Fruit fly (Drosophila melanogaster) whole organism, embryonic: ENCODE data around the gene gukh.
A peak's percentile ranks its signal among the peaks of the same experiment; 100 is the strongest.

Source experiments
- Asciz ChIP-seq: fragments of 200-800 bp; sonication (Bioruptor generic); optimal IDR thresholded peaks from 2 replicates; lab custom pipeline; 2017; ENCODE audit warnings: missing biosample characterization, mild to moderate bottlenecking, missing genetic modification characterization, missing genetic modification reagents
- B-H2 ChIP-seq: fragments of 200-800 bp; sonication (Bioruptor generic); optimal IDR thresholded peaks from 2 replicates; lab custom pipeline; 2018; ENCODE audit warnings: missing biosample characterization, mild to moderate bottlenecking, missing genetic modification characterization
- Blimp-1 ChIP-seq: fragments of 200-800 bp; sonication (Bioruptor generic); optimal IDR thresholded peaks from 3 replicates; lab custom pipeline; 2018; ENCODE audit warnings: missing biosample characterization, missing genetic modification characterization, mild to moderate bottlenecking, moderate library complexity, missing genetic modification reagents
- CG10267 ChIP-seq: fragments of 200-800 bp; sonication (Bioruptor generic); optimal IDR thresholded peaks from 2 replicates; lab custom pipeline; 2018; ENCODE audit warnings: missing biosample characterization, mild to moderate bottlenecking, missing genetic modification characterization, moderate library complexity
- CG12104 ChIP-seq: fragments of 200-800 bp; sonication (Bioruptor generic); optimal IDR thresholded peaks from 3 replicates; lab custom pipeline; 2016; ENCODE audit warnings: missing biosample characterization, missing genetic modification characterization
- CG12659 ChIP-seq: fragments of 200-800 bp; sonication (Bioruptor generic); optimal IDR thresholded peaks from 3 replicates; lab custom pipeline; 2017; ENCODE audit warnings: mild to moderate bottlenecking, missing biosample characterization, missing genetic modification reagents, missing genetic modification characterization
- CG12769 ChIP-seq: fragments of 200-800 bp; sonication (Bioruptor generic); optimal IDR thresholded peaks from 2 replicates; lab custom pipeline; 2019; ENCODE audit warnings: missing biosample characterization, mild to moderate bottlenecking, missing genetic modification characterization, moderate library complexity
- CG14710 ChIP-seq: fragments of 200-800 bp; sonication (Bioruptor generic); optimal IDR thresholded peaks from 3 replicates; lab custom pipeline; 2019; ENCODE audit warnings: missing biosample characterization, mild to moderate bottlenecking, missing genetic modification characterization, moderate library complexity
- CG15601 ChIP-seq: fragments of 200-800 bp; sonication (Bioruptor generic); optimal IDR thresholded peaks from 3 replicates; lab custom pipeline; 2019; ENCODE audit warnings: missing biosample characterization, mild to moderate bottlenecking, missing genetic modification characterization, moderate library complexity
- CG2712 ChIP-seq: fragments of 200-800 bp; optimal IDR thresholded peaks from 3 replicates; lab custom pipeline; 2019; ENCODE audit warnings: missing biosample characterization, mild to moderate bottlenecking, missing genetic modification characterization, moderate library complexity
- CG3163 ChIP-seq: fragments of 200-800 bp; sonication (Bioruptor generic); optimal IDR thresholded peaks from 3 replicates; lab custom pipeline; 2016; ENCODE audit warnings: missing biosample characterization, missing genetic modification characterization
- CG43689 ChIP-seq: fragments of 200-800 bp; sonication (Bioruptor generic); IDR thresholded peaks from 2 replicates; pipeline ENCODE4 v1.3.6; 2022; ENCODE audit warnings: missing biosample characterization, missing genetic modification characterization
- CG4707 ChIP-seq: fragments of 200-800 bp; sonication (Bioruptor generic); optimal IDR thresholded peaks from 2 replicates; lab custom pipeline; 2018; ENCODE audit warnings: missing biosample characterization, mild to moderate bottlenecking, missing genetic modification characterization, moderate library complexity
- CG7745 ChIP-seq: fragments of 200-800 bp; sonication (Bioruptor generic); optimal IDR thresholded peaks from 2 replicates; lab custom pipeline; 2018; ENCODE audit warnings: missing biosample characterization, mild to moderate bottlenecking, missing genetic modification characterization, moderate library complexity
- CG7839 ChIP-seq: fragments of 200-800 bp; sonication (Bioruptor generic); optimal IDR thresholded peaks from 3 replicates; lab custom pipeline; 2018; ENCODE audit warnings: missing biosample characterization, mild to moderate bottlenecking, missing genetic modification characterization, moderate library complexity
- CG9609 ChIP-seq: fragments of 200-800 bp; sonication (Bioruptor generic); optimal IDR thresholded peaks from 3 replicates; lab custom pipeline; 2016; ENCODE audit warnings: missing biosample characterization, missing genetic modification characterization
- CoRest ChIP-seq: fragments of 200-800 bp; sonication (Bioruptor generic); optimal IDR thresholded peaks from 3 replicates; lab custom pipeline; 2018; ENCODE audit warnings: missing biosample characterization, mild to moderate bottlenecking, missing genetic modification characterization, moderate library complexity
- Deaf1 ChIP-seq: fragments of 200-800 bp; optimal IDR thresholded peaks from 3 replicates; lab custom pipeline; 2019; ENCODE audit warnings: missing biosample characterization, mild to moderate bottlenecking, missing genetic modification characterization, moderate library complexity
- Doc3 ChIP-seq: fragments of 200-800 bp; sonication (Bioruptor generic); IDR thresholded peaks from 3 replicates; pipeline ENCODE4 v1.3.6; 2022; ENCODE audit warnings: missing biosample characterization, missing genetic modification characterization; ENCODE audit not compliant: partially characterized antibody
- Elba2 ChIP-seq: fragments of 200-800 bp; sonication (Bioruptor generic); optimal IDR thresholded peaks from 3 replicates; lab custom pipeline; 2016; ENCODE audit warnings: missing biosample characterization, missing genetic modification characterization
- Gug ChIP-seq: fragments of 200-800 bp; sonication (Bioruptor generic); IDR thresholded peaks from 4 replicates; pipeline ENCODE4 v1.3.6; 2022; ENCODE audit warnings: missing biosample characterization, missing genetic modification characterization
- HLHmδ ChIP-seq: fragments of 200-800 bp; sonication (Bioruptor generic); optimal IDR thresholded peaks from 2 replicates; lab custom pipeline; 2018; ENCODE audit warnings: missing biosample characterization, mild to moderate bottlenecking, missing genetic modification characterization, moderate library complexity
- Hey ChIP-seq: fragments of 200-800 bp; sonication (Bioruptor generic); optimal IDR thresholded peaks from 3 replicates; lab custom pipeline; 2018; ENCODE audit warnings: missing biosample characterization, mild to moderate bottlenecking, missing genetic modification characterization
- Hmr ChIP-seq: fragments of 200-800 bp; sonication (Bioruptor generic); optimal IDR thresholded peaks from 3 replicates; lab custom pipeline; 2017; ENCODE audit warnings: mild to moderate bottlenecking, missing biosample characterization, missing genetic modification reagents, missing genetic modification characterization
- Hr78 ChIP-seq, 2 experiments: fragments of 200-800 bp in 1 of 2; fragments of >200 bp in 1 of 2; sonication (Bioruptor generic) in 1 of 2; optimal IDR thresholded peaks; 2 replicates each; lab custom pipeline; 2017 to 2019; ENCODE audit warnings: missing biosample characterization in 2 of 2, missing genetic modification characterization in 2 of 2, mild to moderate bottlenecking in 1 of 2, moderate library complexity in 1 of 2
- PHDP ChIP-seq: fragments of 200-800 bp; sonication (Bioruptor generic); optimal IDR thresholded peaks from 3 replicates; lab custom pipeline; 2018; ENCODE audit warnings: missing biosample characterization, mild to moderate bottlenecking, missing genetic modification characterization, moderate library complexity
- Sox100B ChIP-seq: fragments of 200-800 bp; sonication (Bioruptor generic); optimal IDR thresholded peaks from 3 replicates; lab custom pipeline; 2018; ENCODE audit warnings: missing biosample characterization, mild to moderate bottlenecking, missing genetic modification characterization
- Spps ChIP-seq: fragments of 200-800 bp; sonication (Bioruptor generic); optimal IDR thresholded peaks from 2 replicates; lab custom pipeline; 2018; ENCODE audit warnings: missing biosample characterization, mild to moderate bottlenecking, missing genetic modification characterization
- Trl ChIP-seq, 3 experiments: fragments of >200 bp in 2 of 3; fragments of 200-800 bp in 1 of 3; sonication (Bioruptor generic) in 1 of 3; optimal IDR thresholded peaks; 2 replicates in 1 of 3; 3 replicates in 2 of 3; lab custom pipeline; 2016 to 2017; ENCODE audit warnings: missing biosample characterization in 1 of 3, missing genetic modification characterization in 1 of 3
- ab ChIP-seq: fragments of 200-800 bp; sonication (Bioruptor generic); optimal IDR thresholded peaks from 2 replicates; lab custom pipeline; 2016; ENCODE audit warnings: missing biosample characterization, missing genetic modification characterization
- bcd ChIP-seq: fragments of 200-800 bp; sonication (Bioruptor generic); optimal IDR thresholded peaks from 2 replicates; lab custom pipeline; 2017; ENCODE audit warnings: missing biosample characterization, mild to moderate bottlenecking, missing genetic modification characterization
- cg ChIP-seq: fragments of 200-800 bp; sonication (Bioruptor generic); optimal IDR thresholded peaks from 3 replicates; lab custom pipeline; 2019; ENCODE audit warnings: missing biosample characterization, mild to moderate bottlenecking, missing genetic modification characterization, moderate library complexity
- chinmo ChIP-seq: fragments of 200-800 bp; sonication (Bioruptor generic); IDR thresholded peaks from 4 replicates; pipeline ENCODE4 v1.3.6; 2022; ENCODE audit warnings: missing biosample characterization, missing genetic modification characterization; ENCODE audit not compliant: partially characterized antibody
- danr ChIP-seq: fragments of 200-800 bp; sonication (Bioruptor generic); IDR thresholded peaks from 2 replicates; pipeline ENCODE4 v1.3.6; 2022; ENCODE audit warnings: missing biosample characterization, missing genetic modification characterization
- dpn ChIP-seq, 2 experiments: fragments of 200-800 bp; sonication (Bioruptor generic); optimal IDR thresholded peaks; 3 replicates each; lab custom pipeline; 2016; ENCODE audit warnings: missing biosample characterization in 2 of 2, missing genetic modification characterization in 2 of 2
- exex ChIP-seq: fragments of 200-800 bp; sonication (Bioruptor generic); optimal IDR thresholded peaks from 4 replicates; lab custom pipeline; 2018; ENCODE audit warnings: missing biosample characterization, mild to moderate bottlenecking, missing genetic modification characterization, moderate library complexity
- fu2 ChIP-seq: fragments of 200-800 bp; sonication (Bioruptor generic); optimal IDR thresholded peaks from 2 replicates; lab custom pipeline; 2016; ENCODE audit warnings: missing biosample characterization, missing genetic modification characterization
- gsb-n ChIP-seq: fragments of 200-800 bp; sonication (Bioruptor generic); optimal IDR thresholded peaks from 3 replicates; lab custom pipeline; 2018; ENCODE audit warnings: missing biosample characterization, mild to moderate bottlenecking, missing genetic modification characterization
- inv ChIP-seq: fragments of 200-800 bp; sonication (Bioruptor generic); IDR thresholded peaks from 2 replicates; pipeline ENCODE4 v1.3.6; 2022; ENCODE audit warnings: missing biosample characterization, missing genetic modification characterization; ENCODE audit not compliant: partially characterized antibody
- maf-S ChIP-seq: fragments of 200-800 bp; sonication (Bioruptor generic); optimal IDR thresholded peaks from 2 replicates; lab custom pipeline; 2016; ENCODE audit warnings: missing biosample characterization, missing genetic modification characterization
- pfk ChIP-seq: fragments of 200-800 bp; sonication (Bioruptor generic); optimal IDR thresholded peaks from 2 replicates; lab custom pipeline; 2018; ENCODE audit warnings: missing biosample characterization, mild to moderate bottlenecking, missing genetic modification characterization, moderate library complexity
- phol ChIP-seq: fragments of 200-800 bp; sonication (Bioruptor generic); optimal IDR thresholded peaks from 3 replicates; lab custom pipeline; 2018; ENCODE audit warnings: missing biosample characterization, mild to moderate bottlenecking, missing genetic modification characterization, moderate library complexity
- sens ChIP-seq: fragments of 200-800 bp; sonication (Bioruptor generic); peaks from one replicate; lab custom pipeline; 2016; ENCODE audit warnings: missing biosample characterization, missing genetic modification characterization
- sisA ChIP-seq: fragments of 200-800 bp; sonication (Bioruptor generic); IDR thresholded peaks from 2 replicates; pipeline ENCODE4 v1.3.6; 2022; ENCODE audit warnings: missing biosample characterization, missing genetic modification characterization
- twi ChIP-seq: fragments of 200-800 bp; optimal IDR thresholded peaks from 2 replicates; lab custom pipeline; 2019; ENCODE audit warnings: missing biosample characterization, mild to moderate bottlenecking, missing genetic modification characterization, moderate library complexity
- usp ChIP-seq: fragments of >200 bp; optimal IDR thresholded peaks from 2 replicates; lab custom pipeline; 2017; ENCODE audit warnings: missing biosample characterization, missing genetic modification characterization

The gukh gene

DNA sequence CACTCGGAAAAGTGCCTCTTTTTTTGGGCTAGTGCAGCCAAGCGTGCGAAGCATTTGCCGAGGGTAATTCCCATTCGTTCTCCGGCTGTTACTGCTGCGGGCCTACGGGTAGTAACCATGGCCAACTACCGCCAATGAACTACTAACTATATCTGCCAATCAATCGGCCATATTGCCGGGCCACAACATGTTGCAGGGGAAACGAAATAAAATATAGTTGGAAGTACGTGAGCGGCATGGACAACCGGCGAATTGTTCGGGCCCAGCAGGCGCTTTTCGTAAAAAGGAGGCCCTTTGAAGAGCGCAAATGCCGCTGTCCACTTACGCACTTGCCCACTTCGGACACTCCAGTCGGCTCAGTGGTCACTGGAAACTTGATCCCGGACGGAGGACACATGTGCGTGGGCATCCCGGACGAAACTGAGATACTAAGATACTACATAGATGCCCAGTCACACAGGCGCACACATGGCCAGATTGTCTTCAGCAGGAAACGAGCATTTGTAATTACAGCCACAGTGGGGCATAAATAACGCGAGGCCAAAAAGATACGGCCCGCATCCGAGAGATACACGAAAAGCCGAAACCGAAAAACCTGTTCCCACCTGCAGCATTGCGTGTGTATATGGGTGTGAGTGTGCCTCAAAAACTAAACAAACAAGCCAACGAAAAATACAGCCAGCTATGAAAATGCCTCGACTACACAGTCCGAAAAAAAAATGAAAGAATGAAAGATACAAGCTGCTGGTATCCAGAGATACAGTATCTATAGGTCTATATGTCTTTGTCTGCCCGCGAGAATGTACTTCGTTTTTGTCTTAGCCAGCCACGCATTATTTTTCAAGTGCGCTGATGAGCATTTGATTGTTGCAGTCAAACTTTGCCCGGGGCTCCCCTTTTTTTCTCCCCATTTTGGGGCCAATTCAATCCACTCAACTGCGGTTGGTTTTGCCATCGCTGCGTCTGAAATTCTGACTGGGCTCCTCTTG lies 3.9 kb downstream of the gukh start (continued):
- TF ChIP-seq chinmo (GFP tag; lab: Robert Waterston, UW) = 0 out of 4 replicates have a peak, but pooled peaks have one; percentile 59
- peak; percentile 35 for TF ChIP-seq CG15601 (tag; lab: Kevin White, UChicago)
- no peak for TF ChIP-seq CG3163 (GFP tag; lab: Kevin White, UChicago)
- TF ChIP-seq ab (GFP tag; lab: Kevin White, UChicago) = no peak
- TF ChIP-seq pfk (GFP tag; lab: Kevin White, UChicago) = no peak
- no peak for TF ChIP-seq Spps (tag; lab: Kevin White, UChicago)
- TF ChIP-seq Trl (optimal IDR thresholded peaks at IDR 0.05; lab: Kevin White, UChicago) = no peak
- TF ChIP-seq Trl (GFP tag; optimal IDR thresholded peaks at IDR 0.05; lab: Kevin White, UChicago) = no peak
- no peak for TF ChIP-seq Hr78 (GFP tag; optimal IDR thresholded peaks at IDR 0.05; lab: Kevin White, UChicago)
- no peak for TF ChIP-seq CG43689
- no peak for TF ChIP-seq CG12104 (GFP tag; lab: Kevin White, UChicago)
- peak; percentile 35 for TF ChIP-seq CG14710 (tag; lab: Kevin White, UChicago)
- TF ChIP-seq CG10267 (tag; lab: Kevin White, UChicago) = peak; percentile 3
- no peak for TF ChIP-seq CG7745 (tag; lab: Kevin White, UChicago)
- TF ChIP-seq maf-S = no peak
- no peak for TF ChIP-seq gsb-n
- peak; percentile 32 for TF ChIP-seq CG9609 (GFP tag; lab: Kevin White, UChicago)
- no peak for TF ChIP-seq usp (GFP tag; lab: Kevin White, UChicago)
- TF ChIP-seq Deaf1 (tag; lab: Kevin White, UChicago) = peak; percentile 61
- peak; percentile 41 for TF ChIP-seq Sox100B
- peak; percentile 2 for TF ChIP-seq PHDP
- peak in 1 of 2 experiments; percentile 15 for TF ChIP-seq dpn (GFP tag; optimal IDR thresholded peaks at IDR 0.05; lab: Kevin White, UChicago)
- TF ChIP-seq bcd = no peak
- TF ChIP-seq fu2 = no peak
- TF ChIP-seq B-H2 (GFP tag; lab: Kevin White, UChicago) = no peak
- TF ChIP-seq Blimp-1 (GFP tag; lab: Kevin White, UChicago) = peak; percentile 37
- peak; percentile 63 for TF ChIP-seq cg (GFP tag; lab: Kevin White, UChicago)
- peak; percentile 3 for TF ChIP-seq Hmr (GFP tag; lab: Kevin White, UChicago)
- no peak for TF ChIP-seq sisA (GFP tag; lab: Robert Waterston, UW)
- peak; percentile 30 for TF ChIP-seq CG7839 (tag; lab: Kevin White, UChicago)
- no peak for TF ChIP-seq Doc3
- no peak for TF ChIP-seq HLHmδ (GFP tag; lab: Kevin White, UChicago)
- peak; percentile 95 for TF ChIP-seq twi (tag; lab: Kevin White, UChicago)
- peak; percentile 18 for TF ChIP-seq CG4707
- TF ChIP-seq danr (GFP tag; lab: Robert Waterston, UW) = no peak
- TF ChIP-seq inv (GFP tag; lab: Robert Waterston, UW) = no peak
- TF ChIP-seq Gug (GFP tag; lab: Robert Waterston, UW) = no peak
- no peak for TF ChIP-seq Hey (tag; lab: Kevin White, UChicago)
- peak; percentile 23 for TF ChIP-seq CG12659 (GFP tag; lab: Kevin White, UChicago)
- TF ChIP-seq exex (tag; lab: Kevin White, UChicago) = no peak
- TF ChIP-seq sens = peak; percentile 39
- peak; percentile 9 for TF ChIP-seq CoRest
- peak; percentile 3 for TF ChIP-seq Asciz (GFP tag; lab: Kevin White, UChicago)
- TF ChIP-seq Elba2 = no peak
- peak; percentile 7 for TF ChIP-seq phol (tag; lab: Kevin White, UChicago)
- peak; percentile 35 for TF ChIP-seq CG12769
- peak; percentile 24 for TF ChIP-seq CG2712 (tag; lab: Kevin White, UChicago)
